Worm (Caenorhabditis elegans) whole organism, late embryonic: ENCODE results near the gene cdc-48.2.

ENCODE experiments used
- C38D4.7 ChIP-seq: fragments of 200-800 bp; sonication (Bioruptor generic); optimal IDR thresholded peaks from 2 replicates; lab custom pipeline; 2018; ENCODE audit warnings: mild to moderate bottlenecking, missing genetic modification characterization, moderate library complexity, missing compliant biosample characterization
- ceh-6 ChIP-seq: fragments of 200-800 bp; sonication (Bioruptor generic); optimal IDR thresholded peaks from 2 replicates; lab custom pipeline; 2018; ENCODE audit warnings: mild to moderate bottlenecking, missing genetic modification characterization, missing compliant biosample characterization
- elt-2 ChIP-seq: sonication (generic microtip); optimal IDR thresholded peaks from 2 replicates; lab custom pipeline; 2016; ENCODE audit warnings: missing genetic modification reagents, missing genetic modification characterization, missing compliant biosample characterization
- hlh-30 ChIP-seq: sonication (generic microtip); optimal IDR thresholded peaks from 2 replicates; lab custom pipeline; 2017; ENCODE audit warnings: antibody characterized with exemption, missing genetic modification characterization, missing compliant biosample characterization; ENCODE audit not compliant: insufficient read depth
- nhr-232 ChIP-seq: sonication (generic microtip); optimal IDR thresholded peaks from 2 replicates; lab custom pipeline; 2016; ENCODE audit warnings: missing genetic modification characterization, missing compliant biosample characterization
- npax-4 ChIP-seq: sonication (generic microtip); optimal IDR thresholded peaks from 2 replicates; lab custom pipeline; 2016; ENCODE audit warnings: missing genetic modification characterization, missing compliant biosample characterization
- pha-2 ChIP-seq: sonication (generic microtip); optimal IDR thresholded peaks from 2 replicates; lab custom pipeline; 2017; ENCODE audit warnings: mild to moderate bottlenecking, missing genetic modification characterization, missing compliant biosample characterization
- pqm-1 ChIP-seq: sonication (generic microtip); optimal IDR thresholded peaks from 2 replicates; lab custom pipeline; 2016; ENCODE audit warnings: missing genetic modification characterization, missing compliant biosample characterization
- sdc-2 ChIP-seq: sonication (generic microtip); optimal IDR thresholded peaks from 2 replicates; lab custom pipeline; 2016; ENCODE audit warnings: missing genotype, missing genetic modification characterization, missing compliant biosample characterization
- tbx-2 ChIP-seq: sonication (generic microtip); optimal IDR thresholded peaks from 2 replicates; lab custom pipeline; 2016; ENCODE audit warnings: missing genetic modification characterization, missing compliant biosample characterization

- no peak for TF ChIP-seq pqm-1 (tag; lab: Kevin White, UChicago)
- no peak for TF ChIP-seq ceh-6 (GFP tag; lab: Kevin White, UChicago)
- no peak for TF ChIP-seq C38D4.7
- no peak for TF ChIP-seq npax-4
- no peak for TF ChIP-seq pha-2 (tag; lab: Kevin White, UChicago)
- TF ChIP-seq elt-2 (tag; lab: Kevin White, UChicago) = no peak
- TF ChIP-seq sdc-2 (tag; lab: Kevin White, UChicago) = no peak
- TF ChIP-seq nhr-232 (tag; lab: Kevin White, UChicago) = no peak
- TF ChIP-seq tbx-2 (tag; lab: Kevin White, UChicago) = no peak
- TF ChIP-seq hlh-30 (tag; lab: Kevin White, UChicago) = no peak
These were observed 1.5 kb upstream of the cdc-48.2 start, which contains the start of gene ctns-1 for ce11 chrII:8136818-8137217.
